Fruit fly (Drosophila melanogaster): ENCODE data around the gene CG10163.
A peak's percentile ranks its signal among the peaks of the same experiment; 100 is the strongest.

CG10163 gene

dm6 chr3L:6256408-6257188, 2.0 kb downstream of the CG10163 start, which contains the start of gene Best2 (continued):
- TF ChIP-seq Sox15 (GFP tag; optimal IDR thresholded peaks at IDR 0.05) = peak; percentile 92
- peak; percentile 87 for TF ChIP-seq Blimp-1 (GFP tag; optimal IDR thresholded peaks at IDR 0.05)
- peak; percentile 93 for TF ChIP-seq CG3919 (GFP tag; optimal IDR thresholded peaks at IDR 0.05)
- TF ChIP-seq Eip78C (GFP tag) = peak; percentile 99
- peak; percentile 93 for TF ChIP-seq dsx (GFP tag; optimal IDR thresholded peaks at IDR 0.05; ENCODE audit: poor library complexity, severe bottlenecking)
- TF ChIP-seq Sox14 (GFP tag; optimal IDR thresholded peaks at IDR 0.05) = peak; percentile 93
- TF ChIP-seq salr (GFP tag; optimal IDR thresholded peaks at IDR 0.05) = peak; percentile 65 to 88
- TF ChIP-seq fd59A (GFP tag; optimal IDR thresholded peaks at IDR 0.05) = peak; percentile 86
- peak; percentile 88 for TF ChIP-seq CG11762 (GFP tag; optimal IDR thresholded peaks at IDR 0.05; ENCODE audit: insufficient read depth)
- peak; percentile 93 for TF ChIP-seq CG32006 (GFP tag; optimal IDR thresholded peaks at IDR 0.05)
- peak; percentile 98 for TF ChIP-seq esn (GFP tag; optimal IDR thresholded peaks at IDR 0.05)
- peak; percentile 61 for TF ChIP-seq CG1621 (tag; optimal IDR thresholded peaks at IDR 0.05)
- peak; percentile 97 for TF ChIP-seq lz (GFP tag; optimal IDR thresholded peaks at IDR 0.05)
- peak; percentile 91 for TF ChIP-seq CG6854 (GFP tag; optimal IDR thresholded peaks at IDR 0.05)
- TF ChIP-seq Hr39 (GFP tag; optimal IDR thresholded peaks at IDR 0.05) = peak; percentile 91
- peak; percentile 93 for TF ChIP-seq achi (GFP tag; optimal IDR thresholded peaks at IDR 0.05)
- peak; percentile 86 for TF ChIP-seq Eip93F (GFP tag; optimal IDR thresholded peaks at IDR 0.05)
- TF ChIP-seq CG16779 (tag; optimal IDR thresholded peaks at IDR 0.05) = peak; percentile 82
- TF ChIP-seq pdm3 (GFP tag; optimal IDR thresholded peaks at IDR 0.05) = peak; percentile 93
- TF ChIP-seq CG8119 (GFP tag; IDR thresholded peaks at IDR 0.05) = peak; percentile 98
- TF ChIP-seq CG6808 (GFP tag; optimal IDR thresholded peaks at IDR 0.05) = peak; percentile 94
- TF ChIP-seq Hr38 (GFP tag; optimal IDR thresholded peaks at IDR 0.05) = no peak
- peak; percentile 94 for TF ChIP-seq CG34406 (GFP tag; optimal IDR thresholded peaks at IDR 0.05)
- TF ChIP-seq Lpt (GFP tag; optimal IDR thresholded peaks at IDR 0.05) = peak; percentile 78
- peak; percentile 95 for TF ChIP-seq Gug (GFP tag; IDR thresholded peaks at IDR 0.05)
- TF ChIP-seq CG4318 (GFP tag; optimal IDR thresholded peaks at IDR 0.05) = peak; percentile 86
- peak; percentile 91 for TF ChIP-seq spab (GFP tag; optimal IDR thresholded peaks at IDR 0.05)
- TF ChIP-seq Ets21C (GFP tag; optimal IDR thresholded peaks at IDR 0.05) = peak; percentile 92
- peak; percentile 73 for TF ChIP-seq fd85E (GFP tag; optimal IDR thresholded peaks at IDR 0.05)
- peak; percentile 90 for TF ChIP-seq Hr4 (GFP tag; optimal IDR thresholded peaks at IDR 0.05)
- peak; percentile 94 for TF ChIP-seq Sox102F (GFP tag; optimal IDR thresholded peaks at IDR 0.05)
- peak; percentile 84 for TF ChIP-seq CG9139 (GFP tag; optimal IDR thresholded peaks at IDR 0.05)
- peak; percentile 84 for TF ChIP-seq CG8319 (GFP tag; optimal IDR thresholded peaks at IDR 0.05)
- peak; percentile 93 for TF ChIP-seq Ets96B (tag; optimal IDR thresholded peaks at IDR 0.05)
- peak; percentile 98 for TF ChIP-seq svp (GFP tag)
- TF ChIP-seq vri (GFP tag; optimal IDR thresholded peaks at IDR 0.05) = peak; percentile 91

- TF ChIP-seq topi (GFP tag; optimal IDR thresholded peaks at IDR 0.05) = peak; percentile 26
- no peak for TF ChIP-seq Sox102F (GFP tag; optimal IDR thresholded peaks at IDR 0.05)
- TF ChIP-seq CG16779 (tag; optimal IDR thresholded peaks at IDR 0.05) = no peak
- TF ChIP-seq CG3919 (GFP tag; optimal IDR thresholded peaks at IDR 0.05) = no peak
- no peak for TF ChIP-seq CG11294 (GFP tag; IDR thresholded peaks at IDR 0.05)
- TF ChIP-seq fkh (GFP tag; optimal IDR thresholded peaks at IDR 0.05) = peak; percentile 63
- no peak for TF ChIP-seq CG11902 (GFP tag; optimal IDR thresholded peaks at IDR 0.05)
- no peak for TF ChIP-seq pdm3 (GFP tag; optimal IDR thresholded peaks at IDR 0.05)
Observed at dm6 chr3L:6254427-6255105, 4.0 kb downstream of the CG10163 start.

All from whole organism, prepupa.